Fruit fly (Drosophila melanogaster) whole organism, wandering third instar larva: ENCODE data around the gene nom.

ENCODE experiments used
- Abd-B ChIP-seq: fragments of >200 bp; optimal IDR thresholded peaks from 2 replicates; lab custom pipeline; 2017; ENCODE audit warnings: missing biosample characterization, missing genetic modification characterization
- CG32264 ChIP-seq: fragments of 200-800 bp; sonication (Bioruptor generic); optimal IDR thresholded peaks from 2 replicates; lab custom pipeline; 2016; ENCODE audit warnings: missing biosample characterization, missing genetic modification characterization
- CG9705 ChIP-seq: fragments of 200-800 bp; sonication (Bioruptor generic); optimal IDR thresholded peaks from 2 replicates; lab custom pipeline; 2018; ENCODE audit warnings: missing biosample characterization, mild to moderate bottlenecking, missing genetic modification characterization
- Dfd ChIP-seq: fragments of >200 bp; optimal IDR thresholded peaks from 2 replicates; lab custom pipeline; 2017; ENCODE audit warnings: missing biosample characterization, missing genetic modification characterization
- Dif ChIP-seq: fragments of 200-275, 200-300 bp; sonication (Bioruptor generic); optimal IDR thresholded peaks from 2 replicates; lab custom pipeline; 2018; ENCODE audit warnings: missing biosample characterization, missing genetic modification characterization; ENCODE audit not compliant: partially characterized antibody
- GATAd ChIP-seq: sonication (Bioruptor generic); optimal IDR thresholded peaks from 2 replicates; lab custom pipeline; 2016; ENCODE audit warnings: missing biosample characterization, missing genetic modification characterization
- Hnf4 ChIP-seq: fragments of 200-800 bp; sonication (Bioruptor generic); optimal IDR thresholded peaks from 2 replicates; lab custom pipeline; 2016; ENCODE audit warnings: missing biosample characterization, mild to moderate bottlenecking, missing genetic modification characterization
- Hr78 ChIP-seq: fragments of >200 bp; optimal IDR thresholded peaks from 2 replicates; lab custom pipeline; 2017; ENCODE audit warnings: missing biosample characterization, missing genetic modification characterization
- Hr83 ChIP-seq: fragments of 200-300 bp; sonication (Bioruptor generic); optimal IDR thresholded peaks from 2 replicates; lab custom pipeline; 2016; ENCODE audit warnings: missing biosample characterization, mild to moderate bottlenecking, missing genetic modification characterization, moderate library complexity; ENCODE audit not compliant: poor library complexity, severe bottlenecking
- Mio ChIP-seq: sonication (Bioruptor generic); optimal IDR thresholded peaks from 2 replicates; lab custom pipeline; 2016; ENCODE audit warnings: missing biosample characterization, missing genetic modification characterization
- Myc ChIP-seq: fragments of >200 bp; optimal IDR thresholded peaks from 2 replicates; lab custom pipeline; 2017
- N ChIP-seq: fragments of >200 bp; optimal IDR thresholded peaks from 2 replicates; lab custom pipeline; 2018; ENCODE audit warnings: missing biosample characterization, missing external identifiers, missing genetic modification characterization
- OdsH ChIP-seq: fragments of 200-800 bp; sonication (Bioruptor generic); optimal IDR thresholded peaks from 2 replicates; lab custom pipeline; 2016; ENCODE audit warnings: missing biosample characterization, mild to moderate bottlenecking, missing genetic modification characterization
- Rel ChIP-seq, 2 experiments: fragments of 200-800 bp; sonication (Bioruptor generic) in 1 of 2; optimal IDR thresholded peaks; 2 replicates in 1 of 2; 3 replicates in 1 of 2; lab custom pipeline; 2016 to 2019; ENCODE audit warnings: mild to moderate bottlenecking in 2 of 2, missing biosample characterization in 2 of 2, missing genetic modification characterization in 2 of 2, moderate library complexity in 1 of 2
- Sp1 ChIP-seq: fragments of 200-800 bp; sonication (Bioruptor generic); optimal IDR thresholded peaks from 3 replicates; lab custom pipeline; 2019; ENCODE audit warnings: missing biosample characterization, mild to moderate bottlenecking, missing genetic modification characterization, moderate library complexity
- Vsx2 ChIP-seq: fragments of 200-300, 225-300 bp; sonication (Bioruptor generic); optimal IDR thresholded peaks from 2 replicates; lab custom pipeline; 2018; ENCODE audit warnings: missing biosample characterization, missing genetic modification characterization; ENCODE audit not compliant: partially characterized antibody
- brk ChIP-seq: fragments of 200-800 bp; sonication (Bioruptor generic); optimal IDR thresholded peaks from 2 replicates; lab custom pipeline; 2016; ENCODE audit warnings: missing biosample characterization, mild to moderate bottlenecking, missing genetic modification characterization
- dl ChIP-seq, 2 experiments: fragments of 175-275, 200-275 bp in 1 of 2; fragments of 200-275 bp in 1 of 2; sonication (Bioruptor generic); optimal IDR thresholded peaks; lab custom pipeline; 2018; ENCODE audit warnings: mild to moderate bottlenecking in 2 of 2, missing biosample characterization in 2 of 2, missing genetic modification characterization in 2 of 2, moderate library complexity in 2 of 2; ENCODE audit not compliant: partially characterized antibody in 2 of 2, insufficient read depth in 1 of 2
- dmrt93B ChIP-seq: fragments of 200-800 bp; sonication (Bioruptor generic); optimal IDR thresholded peaks from 2 replicates; lab custom pipeline; 2018; ENCODE audit warnings: missing biosample characterization, mild to moderate bottlenecking, missing genetic modification characterization
- dsf ChIP-seq: sonication (Bioruptor generic); optimal IDR thresholded peaks from 2 replicates; lab custom pipeline; 2016; ENCODE audit warnings: missing biosample characterization, missing genetic modification characterization, borderline replicate concordance
- ey ChIP-seq: fragments of 200-800 bp; sonication (Bioruptor generic); optimal IDR thresholded peaks from 2 replicates; lab custom pipeline; 2016; ENCODE audit warnings: missing biosample characterization, missing genetic modification characterization
- foxo ChIP-seq, 2 experiments: fragments of 200-800 bp; sonication (Bioruptor generic); optimal IDR thresholded peaks; 2 replicates in 1 of 2; 3 replicates in 1 of 2; lab custom pipeline; 2016 to 2017; ENCODE audit warnings: missing biosample characterization in 2 of 2, missing genetic modification characterization in 2 of 2
- fru ChIP-seq: fragments of 200-800 bp; sonication (Bioruptor generic); optimal IDR thresholded peaks from 3 replicates; lab custom pipeline; 2016; ENCODE audit warnings: missing biosample characterization, mild to moderate bottlenecking, missing genetic modification characterization
- h ChIP-seq: fragments of 200-800 bp; sonication (Bioruptor generic); optimal IDR thresholded peaks from 3 replicates; lab custom pipeline; 2016; ENCODE audit warnings: missing biosample characterization, mild to moderate bottlenecking, missing genetic modification characterization
- jim ChIP-seq: fragments of 175-275, 200-325 bp; sonication (Bioruptor generic); optimal IDR thresholded peaks from 2 replicates; lab custom pipeline; 2016; ENCODE audit warnings: missing biosample characterization, mild to moderate bottlenecking, missing genetic modification characterization
- lola ChIP-seq: fragments of >200 bp; optimal IDR thresholded peaks from 2 replicates; lab custom pipeline; 2017; ENCODE audit warnings: missing biosample characterization, missing genetic modification characterization
- pan ChIP-seq: fragments of >200 bp; optimal IDR thresholded peaks from 2 replicates; lab custom pipeline; 2017
- rgr ChIP-seq: fragments of 200-800 bp; sonication (Bioruptor generic); optimal IDR thresholded peaks from 3 replicates; lab custom pipeline; 2016; ENCODE audit warnings: missing biosample characterization, mild to moderate bottlenecking, missing genetic modification characterization
- sv ChIP-seq: fragments of 200-800 bp; sonication (Bioruptor generic); optimal IDR thresholded peaks from 3 replicates; lab custom pipeline; 2016; ENCODE audit warnings: missing biosample characterization, missing genetic modification characterization
- tai ChIP-seq: sonication (Bioruptor generic); optimal IDR thresholded peaks from 2 replicates; lab custom pipeline; 2016; ENCODE audit warnings: missing biosample characterization, missing genetic modification characterization
- usp ChIP-seq: fragments of >200 bp; optimal IDR thresholded peaks from 2 replicates; lab custom pipeline; 2017; ENCODE audit warnings: missing biosample characterization, missing genetic modification characterization
- woc ChIP-seq: sonication (Bioruptor generic); optimal IDR thresholded peaks from 2 replicates; lab custom pipeline; 2016; ENCODE audit warnings: missing biosample characterization, mild to moderate bottlenecking, missing genetic modification characterization

nom gene

DNA sequence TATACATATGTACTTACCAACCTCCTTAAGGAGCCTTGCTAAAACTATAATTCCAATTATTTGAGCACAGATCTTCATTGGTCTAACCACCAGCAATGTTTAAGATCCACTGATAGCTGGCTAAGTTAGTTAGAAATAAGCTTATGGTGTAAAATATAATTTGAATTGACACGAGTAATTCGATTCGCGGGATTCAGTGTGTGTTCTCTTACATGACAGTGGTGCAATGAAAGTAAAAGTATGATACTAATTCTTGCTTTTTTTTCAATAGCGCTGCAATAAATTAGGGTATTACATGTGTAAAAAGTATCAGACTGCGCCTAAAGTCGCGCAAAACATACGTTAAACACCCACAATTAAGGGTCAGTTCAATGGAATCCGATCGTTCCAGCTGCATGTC lies 43.0 kb upstream of the nom start, which contains the start of gene CG33325:
Gene CG33325 (minus strand): TSS at position 101 of the 400 bp plus-strand sequence.
- TF ChIP-seq Hr78 (GFP tag; lab: Kevin White, UChicago) (no peak), dmrt93B (GFP tag; lab: Kevin White, UChicago) (no peak), lola (GFP tag; lab: Kevin White, UChicago) (no peak), brk (GFP tag; lab: Kevin White, UChicago) (no peak), Dfd (GFP tag; lab: Kevin White, UChicago) (no peak), Dif (GFP tag; lab: Kevin White, UChicago) (no peak)

DNA sequence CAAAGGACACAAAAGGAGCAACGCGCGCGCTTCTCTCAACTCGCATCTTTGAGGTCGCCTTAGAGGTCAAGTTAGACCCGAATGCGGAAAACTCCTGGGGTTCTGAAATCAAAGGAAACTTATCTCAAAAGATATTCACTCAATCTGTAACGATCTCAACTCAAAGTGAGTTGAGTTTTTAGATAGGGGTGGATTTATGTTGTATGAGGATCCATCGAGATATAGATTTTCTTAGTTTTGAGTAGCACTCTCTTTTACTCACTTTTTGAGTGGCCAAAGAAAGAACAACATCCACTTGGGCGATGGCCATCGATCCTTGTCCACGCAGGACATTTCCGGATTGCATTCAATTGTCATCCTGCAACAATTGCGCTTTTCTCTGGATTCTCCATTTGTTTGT lies 42.4 kb upstream of the nom start:
- TF ChIP-seq usp (GFP tag; lab: Kevin White, UChicago) (no peak), Abd-B (GFP tag; lab: Kevin White, UChicago) (no peak), Myc (lab: Kevin White, UChicago) (no peak), pan (lab: Kevin White, UChicago) (no peak), Mio (no peak), GATAd (no peak), N (GFP tag; lab: Kevin White, UChicago) (no peak), Hr83 (GFP tag; lab: Kevin White, UChicago) (no peak), jim (GFP tag; lab: Kevin White, UChicago) (no peak), CG9705 (GFP tag; lab: Kevin White, UChicago) (no peak), Dif (GFP tag; lab: Kevin White, UChicago) (no peak), rgr (GFP tag; lab: Kevin White, UChicago) (no peak), Vsx2 (GFP tag; lab: Kevin White, UChicago) (no peak), Hnf4 (no peak)

- TF ChIP-seq foxo (GFP tag; optimal IDR thresholded peaks at IDR 0.05; lab: Kevin White, UChicago) (no peak), GATAd (no peak), Hr83 (GFP tag; lab: Kevin White, UChicago) (no peak), CG9705 (GFP tag; lab: Kevin White, UChicago) (no peak), sv (GFP tag; lab: Kevin White, UChicago) (no peak), fru (GFP tag; lab: Kevin White, UChicago) (no peak), jim (GFP tag; lab: Kevin White, UChicago) (no peak)
These were observed 39.7 kb upstream of the nom start for dm6 chr3R:8683280-8683679.

DNA sequence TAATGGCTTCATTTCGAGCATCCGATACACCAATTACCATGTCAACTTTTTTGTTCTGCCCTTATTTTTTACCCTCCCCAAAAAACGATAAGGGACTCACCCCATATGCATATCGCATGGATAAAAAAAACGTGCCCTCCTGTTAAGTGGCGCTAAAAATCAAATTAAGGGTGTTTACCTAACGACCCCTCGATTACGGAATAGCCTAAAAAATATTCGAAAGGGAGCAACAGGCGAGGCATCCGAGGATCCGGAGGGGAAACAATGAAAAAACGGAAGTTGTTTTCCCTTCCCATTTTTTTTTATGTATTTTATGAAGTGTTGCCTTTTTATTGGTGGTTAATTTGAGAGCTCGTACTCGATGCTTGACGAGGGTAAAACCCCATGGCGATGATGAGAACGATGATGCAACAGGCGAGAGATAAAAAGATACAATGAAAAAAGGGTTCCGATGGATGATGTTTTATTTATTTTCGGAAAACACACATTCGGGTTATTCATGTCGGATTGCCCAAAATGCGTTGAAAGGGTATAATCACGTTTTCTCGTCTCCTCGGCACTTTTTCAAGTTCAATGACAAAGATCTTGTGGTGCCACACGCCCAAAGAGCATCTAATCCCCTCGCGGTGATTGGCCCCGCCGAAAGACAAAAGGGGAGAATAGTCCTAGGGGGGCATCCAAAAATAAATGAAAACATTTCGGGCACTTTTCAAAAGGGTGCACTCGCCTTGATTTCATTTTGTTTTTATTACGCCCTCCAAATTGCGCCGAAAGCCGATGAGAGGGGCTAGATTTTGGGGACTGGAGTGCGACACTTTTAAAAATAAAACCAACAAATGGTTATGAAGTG lies 38.4 kb upstream of the nom start, which contains the start of gene CG44227:
Gene CG44227 (minus strand): TSS at position 849 of the 850 bp plus-strand sequence.
- TF ChIP-seq brk (GFP tag; lab: Kevin White, UChicago) (no peak), Sp1 (no peak), sv (GFP tag; lab: Kevin White, UChicago) (no peak), Vsx2 (GFP tag; lab: Kevin White, UChicago) (no peak), Dif (GFP tag; lab: Kevin White, UChicago) (no peak), lola (GFP tag; lab: Kevin White, UChicago) (no peak), tai (GFP tag; lab: Kevin White, UChicago) (no peak), pan (lab: Kevin White, UChicago) (no peak), N (GFP tag; lab: Kevin White, UChicago) (no peak), OdsH (GFP tag; lab: Kevin White, UChicago) (no peak), dl (GFP tag; optimal IDR thresholded peaks at IDR 0.05; lab: Kevin White, UChicago; ENCODE audit: insufficient read depth in 1 of 2, partially characterized antibody in 2 of 2) (no peak), Myc (lab: Kevin White, UChicago) (no peak), Abd-B (GFP tag; lab: Kevin White, UChicago) (no peak), h (GFP tag; lab: Kevin White, UChicago) (no peak), Rel (GFP tag; optimal IDR thresholded peaks at IDR 0.05; lab: Kevin White, UChicago) (no peak), Rel (tag; optimal IDR thresholded peaks at IDR 0.05; lab: Kevin White, UChicago) (no peak), woc (no peak), CG32264 (GFP tag; lab: Kevin White, UChicago) (no peak), CG9705 (GFP tag; lab: Kevin White, UChicago) (no peak), dsf (GFP tag; lab: Kevin White, UChicago) (no peak), ey (GFP tag; lab: Kevin White, UChicago) (no peak)
